Worm (Caenorhabditis elegans) whole organism, L4/young adult: Measurements from ENCODE around the gene ZK1248.15.

Experiments
- dao-5 ChIP-seq: sonication (generic microtip); optimal IDR thresholded peaks from 2 replicates; lab custom pipeline; 2016; ENCODE audit warnings: missing genotype, missing genetic modification characterization, moderate library complexity, missing compliant biosample characterization
- him-1 ChIP-seq: sonication (generic microtip); optimal IDR thresholded peaks from 2 replicates; lab custom pipeline; 2016; ENCODE audit warnings: missing genotype, missing genetic modification reagents, missing genetic modification characterization, missing compliant biosample characterization

DNA sequence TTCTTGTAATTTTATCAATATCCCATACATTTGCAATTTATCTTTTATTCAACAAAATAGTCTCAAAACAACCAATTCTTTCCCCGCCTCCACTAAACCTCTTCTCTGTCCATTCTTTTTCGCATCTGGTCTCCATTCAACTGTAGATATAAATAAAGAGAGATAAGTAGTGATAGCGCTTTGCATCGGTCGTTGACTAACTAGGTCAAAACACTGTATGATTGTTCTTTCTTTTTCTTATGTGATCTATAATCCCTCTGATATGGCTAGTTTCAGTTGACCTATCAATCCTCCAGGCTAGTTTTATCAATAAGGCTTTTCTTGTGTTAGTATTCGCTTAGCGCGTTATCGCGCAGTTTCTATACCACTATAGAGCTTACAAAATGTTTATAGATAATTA, 14.9 kb upstream of the ZK1248.15 start:
- TF ChIP-seq dao-5 (tag; lab: Kevin White, UChicago) (no peak), him-1 (no peak)
